Worm (Caenorhabditis elegans): Measurements from ENCODE around the gene C25D7.10.

DNA sequence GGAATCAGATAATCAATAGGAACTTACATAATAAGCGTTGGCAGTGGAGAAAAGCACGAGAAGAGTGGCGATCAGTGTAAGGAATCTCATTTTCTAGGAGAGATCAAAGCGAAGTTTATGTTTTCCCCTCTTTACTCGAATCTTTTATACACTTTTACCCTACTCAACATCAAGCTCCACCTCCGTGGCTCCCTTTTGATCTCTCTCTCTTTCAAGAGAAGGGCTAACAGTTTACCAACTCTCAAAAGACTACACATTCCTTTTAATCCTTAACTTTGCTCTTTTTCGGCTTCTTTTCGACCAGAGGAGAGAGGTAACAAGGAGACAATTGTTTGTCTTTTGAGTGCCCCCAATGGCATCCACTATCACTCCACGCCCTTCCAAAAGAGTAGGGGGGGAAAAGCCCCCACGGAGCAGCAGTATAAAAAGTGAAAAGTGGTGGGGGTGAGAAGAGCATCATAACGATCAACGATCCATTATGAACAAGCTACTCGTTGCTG, 20.0 kb downstream of the C25D7.10 start, which contains the start of the genes C01G10.15 and C01G10.6:
- TF ChIP-seq snpc-4 (tag; optimal IDR thresholded peaks at IDR 0.05) (no peak), fos-1 (tag; optimal IDR thresholded peaks at IDR 0.05) (no peak), unc-62 (GFP tag; optimal IDR thresholded peaks at IDR 0.05) (no peak)

Data from whole organism, L3 larva.